Worm (Caenorhabditis elegans) whole organism, L4 larva: Measurements from ENCODE around the gene T14G8.2.

ENCODE experiments used
- F10B5.3 ChIP-seq: sonication (generic microtip); optimal IDR thresholded peaks from 2 replicates; lab custom pipeline; 2016; ENCODE audit warnings: mild to moderate bottlenecking, missing genetic modification characterization, missing compliant biosample characterization
- F37D6.2 ChIP-seq: sonication (generic microtip); optimal IDR thresholded peaks from 2 replicates; lab custom pipeline; 2016; ENCODE audit warnings: mild to moderate bottlenecking, missing genetic modification characterization, missing compliant biosample characterization
- T20F7.1 ChIP-seq: fragments of 200-800 bp; sonication (Bioruptor generic); optimal IDR thresholded peaks from 2 replicates; lab custom pipeline; 2018; ENCODE audit warnings: mild to moderate bottlenecking, missing genetic modification characterization, missing compliant biosample characterization
- Y48G9A.11 ChIP-seq: fragments of 200-800 bp; sonication (Bioruptor generic); IDR thresholded peaks from 2 replicates; pipeline ENCODE4 v1.3.6; 2022; ENCODE audit warnings: missing genetic modification reagents, missing genetic modification characterization, missing compliant biosample characterization
- ZK337.2 ChIP-seq: fragments of 200-800 bp; sonication (Bioruptor generic); IDR thresholded peaks from 2 replicates; pipeline ENCODE4 v1.3.6; 2022; ENCODE audit warnings: missing genetic modification reagents, missing genetic modification characterization, missing compliant biosample characterization
- aha-1 ChIP-seq: fragments of 150-350 bp; peaks from one replicate; lab custom pipeline; 2014; ENCODE audit warnings: missing biosample characterization, missing genetic modification characterization
- aly-2 ChIP-seq: sonication (generic microtip); optimal IDR thresholded peaks from 2 replicates; lab custom pipeline; 2018; ENCODE audit warnings: missing biosample characterization, missing genetic modification characterization
- arid-1 ChIP-seq: fragments of 200-800 bp; sonication (Bioruptor generic); conservative IDR thresholded peaks from 2 replicates; pipeline ENCODE4 v1.3.6; 2022; ENCODE audit warnings: missing genetic modification reagents, missing genetic modification characterization, missing compliant biosample characterization
- ceh-32 ChIP-seq: sonication (generic microtip); optimal IDR thresholded peaks from 2 replicates; lab custom pipeline; 2016; ENCODE audit warnings: mild to moderate bottlenecking, missing genetic modification characterization, missing compliant biosample characterization; ENCODE audit not compliant: poor library complexity
- ceh-44 ChIP-seq: fragments of 200-800 bp; sonication (Bioruptor generic); IDR thresholded peaks from 2 replicates; pipeline ENCODE4 v1.3.6; 2022; ENCODE audit warnings: missing genetic modification reagents, missing genetic modification characterization, missing compliant biosample characterization
- ctbp-1 ChIP-seq: fragments of 200-800 bp; sonication (Bioruptor generic); IDR thresholded peaks from 2 replicates; pipeline ENCODE4 v1.3.6; 2022; ENCODE audit warnings: missing genetic modification reagents, missing genetic modification characterization, missing compliant biosample characterization
- daf-16 ChIP-seq, 3 experiments: sonication (generic microtip); optimal IDR thresholded peaks; 2 replicates each; lab custom pipeline; 2016 to 2017; ENCODE audit warnings: missing genetic modification characterization in 3 of 3, missing genetic modification reagents in 3 of 3, mild to moderate bottlenecking in 2 of 3, missing compliant biosample characterization in 2 of 3, missing biosample characterization in 1 of 3, moderate library complexity in 1 of 3
- daf-19 ChIP-seq: fragments of 200-800 bp; sonication (Bioruptor generic); conservative IDR thresholded peaks from 2 replicates; pipeline ENCODE4 v1.3.6; 2022; ENCODE audit warnings: missing genetic modification characterization, missing compliant biosample characterization
- daf-8 ChIP-seq: fragments of 200-800 bp; sonication (Bioruptor generic); IDR thresholded peaks from 2 replicates; pipeline ENCODE4 v1.3.6; 2022; ENCODE audit warnings: missing genetic modification characterization, missing compliant biosample characterization
- dmd-6 ChIP-seq: fragments of 200-800 bp; sonication (Bioruptor generic); IDR thresholded peaks from 2 replicates; pipeline ENCODE4 v1.3.6; 2022; ENCODE audit warnings: missing genetic modification reagents, missing genetic modification characterization, missing compliant biosample characterization
- dpl-1 ChIP-seq: fragments of 150-350 bp; optimal IDR thresholded peaks from 2 replicates; lab custom pipeline; 2014; ENCODE audit warnings: missing biosample characterization, missing genetic modification reagents, missing genetic modification characterization
- egl-27 ChIP-seq: sonication (generic microtip); optimal IDR thresholded peaks from 3 replicates; lab custom pipeline; 2017; ENCODE audit warnings: missing biosample characterization, missing genetic modification reagents, missing genetic modification characterization
- egl-43 ChIP-seq: fragments of 200-800 bp; sonication (Bioruptor generic); IDR thresholded peaks from 2 replicates; pipeline ENCODE4 v1.3.6; 2022; ENCODE audit warnings: missing genetic modification reagents, missing genetic modification characterization, missing compliant biosample characterization
- fkh-10 ChIP-seq: fragments of 150-350 bp; optimal IDR thresholded peaks from 2 replicates; lab custom pipeline; 2014; ENCODE audit warnings: missing biosample characterization, missing genetic modification reagents, missing genetic modification characterization
- fos-1 ChIP-seq: fragments of 150-350 bp; optimal IDR thresholded peaks from 2 replicates; lab custom pipeline; 2014; ENCODE audit warnings: missing biosample characterization, missing genetic modification characterization
- hif-1 ChIP-seq, 2 experiments: sonication (generic microtip); optimal IDR thresholded peaks; 2 replicates each; lab custom pipeline; 2016 to 2017; ENCODE audit warnings: missing compliant biosample characterization in 2 of 2, missing genetic modification characterization in 2 of 2, missing genetic modification reagents in 2 of 2, missing genotype in 2 of 2, mild to moderate bottlenecking in 1 of 2
- lin-15B ChIP-seq: fragments of 150-350 bp; sonication (generic microtip); optimal IDR thresholded peaks from 3 replicates; lab custom pipeline; 2014; ENCODE audit warnings: missing biosample characterization, missing genetic modification characterization
- lin-39 ChIP-seq: fragments of 150-350 bp; optimal IDR thresholded peaks from 2 replicates; lab custom pipeline; 2014; ENCODE audit warnings: missing biosample characterization, missing genetic modification reagents, missing genetic modification characterization
- lsy-2 ChIP-seq, 2 experiments: fragments of 150-350 bp in 1 of 2; sonication (generic microtip) in 1 of 2; optimal IDR thresholded peaks; 2 replicates each; lab custom pipeline; 2014 to 2017; ENCODE audit warnings: missing biosample characterization in 2 of 2, missing genetic modification characterization in 2 of 2
- madf-9 ChIP-seq: fragments of 200-800 bp; sonication (Bioruptor generic); conservative IDR thresholded peaks from 2 replicates; pipeline ENCODE4 v1.3.6; 2022; ENCODE audit warnings: missing genetic modification reagents, missing genetic modification characterization, missing compliant biosample characterization
- nhr-10 ChIP-seq: fragments of 150-350 bp; optimal IDR thresholded peaks from 2 replicates; lab custom pipeline; 2014; ENCODE audit warnings: missing biosample characterization, missing genetic modification characterization
- nhr-237 ChIP-seq: sonication (generic microtip); optimal IDR thresholded peaks from 2 replicates; lab custom pipeline; 2017; ENCODE audit warnings: missing biosample characterization, missing genetic modification characterization
- nhr-25 ChIP-seq: sonication (generic microtip); optimal IDR thresholded peaks from 2 replicates; lab custom pipeline; 2017; ENCODE audit warnings: missing genetic modification characterization, mild to moderate bottlenecking, missing compliant biosample characterization, antibody characterized with exemption, moderate library complexity, borderline replicate concordance; ENCODE audit not compliant: insufficient read depth
- nhr-41 ChIP-seq: fragments of 200-800 bp; sonication (Bioruptor generic); IDR thresholded peaks from 2 replicates; pipeline ENCODE4 v1.3.6; 2022; ENCODE audit warnings: missing genetic modification reagents, missing genetic modification characterization, missing compliant biosample characterization
- nhr-42 ChIP-seq: fragments of 200-800 bp; sonication (Bioruptor generic); IDR thresholded peaks from 2 replicates; pipeline ENCODE4 v1.3.6; 2022; ENCODE audit warnings: missing genetic modification characterization, missing compliant biosample characterization
- nhr-6 ChIP-seq: fragments of 150-350 bp; optimal IDR thresholded peaks from 2 replicates; lab custom pipeline; 2014; ENCODE audit warnings: missing biosample characterization, missing genetic modification characterization
- nhr-76 ChIP-seq: fragments of 150-350 bp; optimal IDR thresholded peaks from 2 replicates; lab custom pipeline; 2014; ENCODE audit warnings: missing biosample characterization, missing genetic modification characterization
- php-3 ChIP-seq: fragments of 200-800 bp; sonication (Bioruptor generic); IDR thresholded peaks from 2 replicates; pipeline ENCODE4 v1.3.6; 2022; ENCODE audit warnings: missing genetic modification reagents, missing genetic modification characterization, missing compliant biosample characterization
- rbr-2 ChIP-seq: sonication (generic microtip); optimal IDR thresholded peaks from 2 replicates; lab custom pipeline; 2016; ENCODE audit warnings: missing genotype, missing genetic modification characterization, missing compliant biosample characterization
- saeg-2 ChIP-seq: fragments of 200-800 bp; sonication (Bioruptor generic); IDR thresholded peaks from 2 replicates; pipeline ENCODE4 v1.3.6; 2022; ENCODE audit warnings: missing genetic modification reagents, missing genetic modification characterization, missing compliant biosample characterization
- sdz-12 ChIP-seq: fragments of 200-800 bp; sonication (Bioruptor generic); optimal IDR thresholded peaks from 2 replicates; lab custom pipeline; 2018; ENCODE audit warnings: mild to moderate bottlenecking, missing genetic modification characterization, missing compliant biosample characterization
- skn-1 ChIP-seq: fragments of 150-350 bp; optimal IDR thresholded peaks from 2 replicates; lab custom pipeline; 2014; ENCODE audit warnings: missing biosample characterization, missing genetic modification characterization
- snpc-1.2 ChIP-seq: fragments of 200-800 bp; sonication (Bioruptor generic); IDR thresholded peaks from 2 replicates; pipeline ENCODE4 v1.3.6; 2022; ENCODE audit warnings: missing genetic modification reagents, missing genetic modification characterization, missing compliant biosample characterization
- snpc-4 ChIP-seq: fragments of 150-350 bp; optimal IDR thresholded peaks from 2 replicates; lab custom pipeline; 2014; ENCODE audit warnings: missing biosample characterization, missing genetic modification characterization
- spr-1 ChIP-seq: sonication (generic microtip); optimal IDR thresholded peaks from 2 replicates; lab custom pipeline; 2016; ENCODE audit warnings: mild to moderate bottlenecking, missing genetic modification characterization, missing compliant biosample characterization
- spr-3 ChIP-seq: fragments of 200-800 bp; sonication (Bioruptor generic); optimal IDR thresholded peaks from 2 replicates; lab custom pipeline; 2018; ENCODE audit warnings: mild to moderate bottlenecking, missing genetic modification characterization, missing compliant biosample characterization
- unc-130 ChIP-seq: sonication (generic microtip); optimal IDR thresholded peaks from 2 replicates; lab custom pipeline; 2016; ENCODE audit warnings: missing genetic modification reagents, missing genetic modification characterization, missing compliant biosample characterization
- unc-39 ChIP-seq: sonication (generic microtip); optimal IDR thresholded peaks from 2 replicates; lab custom pipeline; 2017; ENCODE audit warnings: missing biosample characterization, missing genetic modification characterization
- unc-62 ChIP-seq, 3 experiments: fragments of 150-350 bp in 1 of 3; sonication (generic microtip); optimal IDR thresholded peaks in 2 of 3; peaks in 1 of 3; 1 replicate in 1 of 3; 2 replicates in 2 of 3; lab custom pipeline; 2014 to 2017; ENCODE audit warnings: missing biosample characterization in 3 of 3, missing genetic modification characterization in 3 of 3, missing genetic modification reagents in 3 of 3, missing genotype in 1 of 3
- vab-7 ChIP-seq: fragments of 200-800 bp; sonication (Bioruptor generic); IDR thresholded peaks from 2 replicates; pipeline ENCODE4 v1.3.6; 2022; ENCODE audit warnings: missing genetic modification reagents, missing genetic modification characterization, missing compliant biosample characterization
- zag-1 ChIP-seq: fragments of 150-350 bp; optimal IDR thresholded peaks from 2 replicates; lab custom pipeline; 2014; ENCODE audit warnings: missing biosample characterization, missing genetic modification characterization
- zfp-3 ChIP-seq: fragments of 200-800 bp; sonication (Bioruptor generic); conservative IDR thresholded peaks from 2 replicates; pipeline ENCODE4 v1.3.6; 2022; ENCODE audit warnings: missing genetic modification reagents, missing genetic modification characterization, missing compliant biosample characterization
- zip-11 ChIP-seq: fragments of 200-800 bp; sonication (Bioruptor generic); IDR thresholded peaks from 2 replicates; pipeline ENCODE4 v1.3.6; 2022; ENCODE audit warnings: missing genetic modification characterization, missing compliant biosample characterization
- ztf-11 ChIP-seq: fragments of 150-350 bp; optimal IDR thresholded peaks from 2 replicates; lab custom pipeline; 2014; ENCODE audit warnings: missing biosample characterization, missing genetic modification characterization

The T14G8.2 gene

ce11 chrX:12889837-12890449 is 32.1 kb downstream of the T14G8.2 start (continued):
- TF ChIP-seq dmd-6 (peak; percentile 57), rbr-2 (tag; lab: Kevin White, UChicago) (peak; percentile 78), ZK337.2 (peak; percentile 57; the same call in 1 of the 2 replicates), nhr-237 (tag; lab: Kevin White, UChicago) (no peak), aly-2 (no peak), hif-1 (tag; optimal IDR thresholded peaks at IDR 0.05; lab: Kevin White, UChicago) (peak in 1 of 2 experiments; percentile 60), zip-11 (GFP tag; lab: Robert Waterston, UW) (no peak), aha-1 (tag; lab: Kevin White, UChicago) (peak; percentile 97), ztf-11 (tag; lab: Kevin White, UChicago) (no peak), lin-15B (no peak), Y48G9A.11 (GFP tag; lab: Robert Waterston, UW) (peak; percentile 16; the same call in 1 of the 2 replicates), nhr-41 (GFP tag; lab: Robert Waterston, UW) (peak; percentile 39; the same call in 1 of the 2 replicates), nhr-6 (no peak), F10B5.3 (peak; percentile 57), unc-62 (GFP tag; optimal IDR thresholded peaks at IDR 0.05 in 1 of 2; lab: Kevin White, UChicago) (peak in 1 of 2 experiments; percentile 83), unc-62 (tag; optimal IDR thresholded peaks at IDR 0.05; lab: Kevin White, UChicago) (no peak), arid-1 (peak; percentile 90), php-3 (GFP tag; lab: Robert Waterston, UW) (peak; percentile 56; the same call in 1 of the 2 replicates), madf-9 (peak; percentile 63), snpc-1.2 (GFP tag; lab: Robert Waterston, UW) (peak; percentile 73), fkh-10 (GFP tag; lab: Kevin White, UChicago) (no peak), spr-3 (peak; percentile 61), F37D6.2 (tag; lab: Kevin White, UChicago) (peak; percentile 50), nhr-76 (tag; lab: Kevin White, UChicago) (no peak), vab-7 (GFP tag; lab: Robert Waterston, UW) (peak; percentile 76), snpc-4 (tag; lab: Kevin White, UChicago) (no peak), ceh-44 (GFP tag; lab: Robert Waterston, UW) (peak; percentile 59), daf-19 (GFP tag; lab: Robert Waterston, UW) (peak; percentile 91), zfp-3 (GFP tag; lab: Robert Waterston, UW) (peak; percentile 61), unc-130 (no peak), saeg-2 (GFP tag; lab: Robert Waterston, UW) (peak; percentile 86), egl-27 (tag; lab: Kevin White, UChicago) (no peak), unc-39 (tag; lab: Kevin White, UChicago) (no peak), daf-16 (GFP tag; optimal IDR thresholded peaks at IDR 0.05; lab: Kevin White, UChicago) (peak; percentile 58 to 65), daf-16 (tag; optimal IDR thresholded peaks at IDR 0.05; lab: Kevin White, UChicago) (peak; percentile 45), daf-8 (GFP tag; lab: Robert Waterston, UW) (no peak), ceh-32 (tag; lab: Kevin White, UChicago) (peak; percentile 10), lsy-2 (tag; optimal IDR thresholded peaks at IDR 0.05; lab: Kevin White, UChicago) (peak; percentile 64 to 65), fos-1 (no peak), lin-39 (tag; lab: Kevin White, UChicago) (no peak), ctbp-1 (GFP tag; lab: Robert Waterston, UW) (peak; percentile 71), sdz-12 (GFP tag; lab: Kevin White, UChicago) (peak; percentile 91), skn-1 (tag; lab: Kevin White, UChicago) (no peak), spr-1 (peak; percentile 58), nhr-10 (no peak), T20F7.1 (GFP tag; lab: Kevin White, UChicago) (no peak), nhr-25 (no peak), zag-1 (tag; lab: Kevin White, UChicago) (peak; percentile 28), egl-43 (no peak; the same call in 1 of the 2 replicates), dpl-1 (GFP tag; lab: Kevin White, UChicago) (peak; percentile 22), nhr-42 (GFP tag; lab: Robert Waterston, UW) (peak; percentile 74; the same call in 1 of the 2 replicates)
